Worm (Caenorhabditis elegans) whole organism, midembryonic: ENCODE results near the gene C39E9.8.

Experiments
- T22C8.4 ChIP-seq: fragments of 200-800 bp; sonication (Bioruptor generic); IDR thresholded peaks from 2 replicates; pipeline ENCODE4 v1.3.6; 2022; ENCODE audit warnings: missing genetic modification characterization, missing compliant biosample characterization
- cog-1 ChIP-seq: sonication (generic microtip); optimal IDR thresholded peaks from 2 replicates; lab custom pipeline; 2016; ENCODE audit warnings: missing genetic modification characterization, missing compliant biosample characterization
- flt-1 ChIP-seq: fragments of 200-800 bp; sonication (Bioruptor generic); IDR thresholded peaks from 2 replicates; pipeline ENCODE4 v1.3.6; 2022; ENCODE audit warnings: missing genetic modification characterization, missing compliant biosample characterization
- klf-2 ChIP-seq: fragments of 200-800 bp; sonication (Bioruptor generic); conservative IDR thresholded peaks from 2 replicates; pipeline ENCODE4 v1.3.6; 2022; ENCODE audit warnings: missing genetic modification reagents, missing genetic modification characterization, missing compliant biosample characterization
- med-1 ChIP-seq: sonication (generic microtip); optimal IDR thresholded peaks from 2 replicates; lab custom pipeline; 2017; ENCODE audit warnings: missing genetic modification characterization, mild to moderate bottlenecking, missing compliant biosample characterization, antibody characterized with exemption, missing genetic modification reagents; ENCODE audit not compliant: insufficient read depth
- ref-1 ChIP-seq: fragments of 200-800 bp; sonication (Bioruptor generic); conservative IDR thresholded peaks from 2 replicates; pipeline ENCODE4 v1.3.6; 2022; ENCODE audit warnings: missing genetic modification reagents, missing genetic modification characterization, missing compliant biosample characterization
- tab-1 ChIP-seq: fragments of 200-800 bp; sonication (Bioruptor generic); IDR thresholded peaks from 2 replicates; pipeline ENCODE4 v1.3.6; 2022; ENCODE audit warnings: missing genetic modification characterization, missing compliant biosample characterization
- ztf-23 ChIP-seq: fragments of 200-800 bp; sonication (Bioruptor generic); IDR thresholded peaks from 2 replicates; pipeline ENCODE4 v1.3.6; 2022; ENCODE audit warnings: missing genetic modification reagents, missing genetic modification characterization, missing compliant biosample characterization
- ztf-29 ChIP-seq: fragments of 200-800 bp; sonication (Bioruptor generic); IDR thresholded peaks from 2 replicates; pipeline ENCODE4 v1.3.6; 2022; ENCODE audit warnings: missing genetic modification reagents, missing genetic modification characterization, missing compliant biosample characterization

Gene C39E9.8

DNA sequence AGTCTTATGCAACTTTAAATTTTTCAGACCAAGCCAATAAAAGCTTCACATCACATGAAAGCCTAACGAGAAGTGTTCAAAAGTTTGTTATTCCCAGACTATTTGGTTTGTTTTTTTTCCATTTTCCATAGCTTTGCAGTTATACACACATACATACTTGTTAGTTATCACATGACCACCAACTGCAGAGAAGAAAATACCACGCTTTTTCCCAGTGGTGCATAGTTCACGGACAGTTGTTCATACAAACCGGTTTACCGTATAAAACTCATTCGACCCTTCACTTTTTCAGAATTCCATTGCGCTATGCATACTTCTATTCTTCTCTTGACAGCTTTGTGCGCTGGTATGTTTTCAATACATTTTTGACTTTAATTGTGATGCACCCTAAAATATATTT, 15.5 kb upstream of the C39E9.8 start, which contains the start of gene scl-5:
scl-5 (plus strand) TSS at position 301 of the 400 bp plus-strand sequence.
- no peak for TF ChIP-seq flt-1 (GFP tag; lab: Robert Waterston, UW)
- TF ChIP-seq ref-1 (GFP tag; lab: Robert Waterston, UW), result no peak
- no peak for TF ChIP-seq tab-1 (GFP tag; lab: Robert Waterston, UW)

DNA sequence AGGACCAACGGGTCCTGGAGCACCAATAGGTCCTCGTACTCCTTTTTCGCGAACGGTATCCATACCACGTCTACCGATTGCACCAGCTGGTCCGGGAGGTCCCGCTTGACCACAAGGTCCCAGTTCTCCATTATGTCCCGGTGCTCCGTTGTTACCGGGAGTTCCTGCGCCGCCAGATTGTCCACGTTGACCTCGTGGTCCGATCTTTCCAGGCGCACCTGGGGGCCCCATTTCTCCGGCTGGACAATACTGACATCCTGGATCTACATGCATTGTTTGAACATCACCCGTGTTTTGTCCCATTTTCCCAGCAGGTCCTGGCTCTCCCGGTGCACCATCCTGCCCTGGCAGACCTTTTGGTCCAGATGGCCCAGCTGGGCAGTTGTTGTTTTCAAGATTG, 13.2 kb upstream of the C39E9.8 start:
- TF ChIP-seq ref-1 (GFP tag; lab: Robert Waterston, UW) (no peak), ztf-29 (GFP tag; lab: Robert Waterston, UW) (no peak), T22C8.4 (no peak), klf-2 (GFP tag; lab: Robert Waterston, UW) (no peak), tab-1 (GFP tag; lab: Robert Waterston, UW) (no peak), med-1 (no peak), cog-1 (tag; lab: Kevin White, UChicago) (no peak), ztf-23 (no peak), flt-1 (GFP tag; lab: Robert Waterston, UW) (no peak)

DNA sequence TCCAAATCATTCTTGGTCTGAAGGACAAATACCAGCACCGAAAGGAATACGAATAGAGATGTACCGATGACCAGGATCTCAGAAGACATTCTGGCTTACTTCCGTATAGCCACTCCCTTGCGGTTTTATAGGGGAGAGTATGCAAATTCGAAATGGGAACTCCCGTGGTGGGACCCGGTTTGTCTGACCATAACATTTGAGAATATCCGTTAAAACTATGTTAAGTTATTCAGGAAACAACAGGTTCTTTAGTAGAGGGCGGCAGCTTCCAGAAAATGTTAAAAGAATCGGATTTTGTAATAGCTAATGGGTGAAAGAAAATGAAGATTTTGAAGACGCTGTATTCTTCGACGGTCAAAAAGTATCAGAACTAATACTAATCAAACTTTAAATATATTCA, 12.0 kb upstream of the C39E9.8 start, which contains the start of gene col-131:
col-131 (minus strand) TSS at position 101 of the 400 bp plus-strand sequence.
- no peak for TF ChIP-seq med-1
- TF ChIP-seq flt-1 (GFP tag; lab: Robert Waterston, UW), result no peak
- no peak for TF ChIP-seq ztf-23
- no peak for TF ChIP-seq ztf-29 (GFP tag; lab: Robert Waterston, UW)
- TF ChIP-seq ref-1 (GFP tag; lab: Robert Waterston, UW), result no peak
- TF ChIP-seq tab-1 (GFP tag; lab: Robert Waterston, UW), result no peak
- TF ChIP-seq T22C8.4, result no peak
- no peak for TF ChIP-seq cog-1 (tag; lab: Kevin White, UChicago)
- TF ChIP-seq klf-2 (GFP tag; lab: Robert Waterston, UW), result no peak

DNA sequence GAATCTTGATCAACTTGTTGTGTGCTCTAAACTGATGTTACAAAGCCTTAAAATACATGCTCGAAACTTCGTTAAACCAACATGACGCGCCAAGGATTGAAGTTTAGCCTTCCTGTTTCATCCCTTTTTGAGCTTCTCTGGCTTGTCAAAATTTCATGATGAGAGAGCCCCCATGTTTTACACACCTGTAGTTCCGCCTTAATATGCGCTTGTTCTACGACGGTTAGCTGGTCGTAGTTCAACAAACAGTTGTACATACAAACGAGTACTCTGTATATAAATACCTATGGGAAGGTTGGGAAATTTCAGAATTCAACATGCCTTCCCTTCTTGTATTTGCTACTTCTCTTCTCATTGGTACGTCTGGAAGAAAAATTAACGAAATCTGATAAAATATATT, 10.8 kb upstream of the C39E9.8 start, which contains the start of gene scl-6:
scl-6 (plus strand) TSS at position 301 of the 400 bp plus-strand sequence.
- TF ChIP-seq flt-1 (GFP tag; lab: Robert Waterston, UW), result no peak

DNA sequence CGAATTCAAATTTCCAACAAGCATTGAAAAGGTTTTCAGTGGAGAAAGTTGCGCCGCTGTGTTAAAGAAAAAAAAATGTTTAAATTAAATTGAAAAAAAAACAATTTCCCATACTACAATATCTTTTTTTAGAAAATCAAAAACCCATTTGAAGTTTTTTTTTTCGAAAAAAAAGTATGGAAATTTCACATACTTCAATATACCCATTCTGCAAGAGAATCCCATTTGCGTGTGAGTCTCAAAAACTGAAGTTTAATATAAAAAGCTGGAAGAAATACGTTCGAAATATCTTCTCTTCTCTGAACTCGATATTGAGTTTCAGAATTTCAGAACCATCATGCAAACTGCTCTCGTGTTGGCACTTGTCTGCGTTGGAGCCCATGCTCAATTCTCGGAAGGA, 9.1 kb upstream of the C39E9.8 start, which contains the start of gene scl-7:
scl-7 (plus strand) TSS at position 301 of the 400 bp plus-strand sequence.
- TF ChIP-seq T22C8.4 (no peak), ztf-29 (GFP tag; lab: Robert Waterston, UW) (no peak), klf-2 (GFP tag; lab: Robert Waterston, UW) (no peak), med-1 (no peak), cog-1 (tag; lab: Kevin White, UChicago) (no peak), ref-1 (GFP tag; lab: Robert Waterston, UW) (no peak), ztf-23 (no peak), flt-1 (GFP tag; lab: Robert Waterston, UW) (no peak), tab-1 (GFP tag; lab: Robert Waterston, UW) (no peak)

DNA sequence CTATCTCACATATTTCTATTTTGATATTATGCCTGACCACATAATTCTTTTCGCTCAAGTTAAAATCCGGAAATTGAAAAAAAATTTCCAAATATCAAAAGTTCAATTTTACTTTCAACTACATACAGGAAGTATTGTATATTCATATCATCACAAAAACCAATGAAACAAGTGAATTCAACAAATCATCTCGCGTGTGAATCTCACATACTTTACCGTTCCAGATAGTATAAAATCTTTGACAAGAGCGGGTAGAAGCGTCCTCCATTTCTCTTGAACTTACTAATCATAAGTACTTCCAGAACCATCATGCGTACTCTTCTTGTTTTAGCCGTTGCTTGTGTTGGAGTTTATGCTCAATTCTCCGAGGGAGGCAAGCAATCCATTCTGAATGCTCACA, 7.8 kb upstream of the C39E9.8 start, which contains the start of gene scl-8:
scl-8 (plus strand) TSS at position 301 of the 400 bp plus-strand sequence.
- TF ChIP-seq ztf-29 (GFP tag; lab: Robert Waterston, UW), result no peak
- no peak for TF ChIP-seq tab-1 (GFP tag; lab: Robert Waterston, UW)
- TF ChIP-seq med-1, result no peak
- TF ChIP-seq flt-1 (GFP tag; lab: Robert Waterston, UW), result no peak
- TF ChIP-seq klf-2 (GFP tag; lab: Robert Waterston, UW), result no peak
- TF ChIP-seq ztf-23, result no peak
- TF ChIP-seq T22C8.4, result no peak

DNA sequence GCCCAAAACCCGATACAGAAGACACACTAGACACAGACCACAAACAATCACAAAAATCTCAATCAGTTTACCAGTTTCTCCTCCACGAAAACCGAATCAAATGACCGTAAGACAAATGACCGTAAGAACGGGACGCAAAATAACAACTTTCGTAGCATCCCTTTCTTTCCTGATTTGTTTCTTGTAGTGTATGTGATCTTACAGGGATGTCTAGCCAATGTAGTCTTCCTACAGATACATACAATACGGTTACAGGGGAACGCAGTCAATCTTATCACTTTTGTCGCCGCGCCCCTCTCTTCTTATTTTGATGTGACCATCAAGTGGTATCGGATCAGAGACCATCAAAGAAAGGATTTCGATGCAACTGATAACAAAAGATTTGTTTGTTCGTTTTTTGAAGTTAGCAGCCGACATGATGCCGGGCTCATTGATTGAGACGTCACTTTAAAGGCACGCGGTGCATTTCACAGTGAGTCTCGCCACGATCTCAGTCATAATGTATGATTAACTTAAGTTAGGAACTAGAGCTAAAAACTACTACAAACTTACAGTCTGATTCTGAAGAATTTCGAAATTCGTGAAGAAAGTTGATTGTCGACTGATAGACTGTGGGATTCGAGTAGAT, 3.5 kb upstream of the C39E9.8 start:
- TF ChIP-seq med-1 (no peak), T22C8.4 (no peak), tab-1 (GFP tag; lab: Robert Waterston, UW) (no peak), ztf-29 (GFP tag; lab: Robert Waterston, UW) (no peak), flt-1 (GFP tag; lab: Robert Waterston, UW) (no peak), ztf-23 (no peak), klf-2 (GFP tag; lab: Robert Waterston, UW) (no peak), ref-1 (GFP tag; lab: Robert Waterston, UW) (no peak), cog-1 (tag; lab: Kevin White, UChicago) (no peak)

DNA sequence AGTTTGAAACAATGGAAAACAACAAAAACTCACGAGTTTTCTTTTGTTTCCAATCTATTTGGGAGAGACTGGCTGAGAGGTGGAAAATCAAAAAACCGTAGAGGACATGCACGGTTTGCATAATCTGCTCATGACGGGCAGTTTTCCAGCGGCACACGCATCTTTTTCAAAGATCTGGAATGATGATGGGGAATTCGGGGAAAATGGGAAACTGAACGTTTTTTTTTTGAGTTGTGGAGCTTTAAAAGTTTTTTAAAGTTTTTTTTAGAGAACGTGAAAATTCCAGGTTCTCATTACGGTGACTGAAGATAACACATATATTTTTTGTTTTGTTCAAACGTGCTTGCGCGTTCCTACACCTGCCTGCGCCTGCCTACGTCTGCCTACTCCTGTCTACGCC, 2.6 kb upstream of the C39E9.8 start, which contains the start of gene C39E9.7:
C39E9.7 (minus strand) TSS at position 101 of the 400 bp plus-strand sequence.
- TF ChIP-seq flt-1 (GFP tag; lab: Robert Waterston, UW) (no peak), tab-1 (GFP tag; lab: Robert Waterston, UW) (no peak), ztf-29 (GFP tag; lab: Robert Waterston, UW) (no peak), med-1 (no peak), ztf-23 (no peak), T22C8.4 (no peak), cog-1 (tag; lab: Kevin White, UChicago) (no peak), ref-1 (GFP tag; lab: Robert Waterston, UW) (no peak), klf-2 (GFP tag; lab: Robert Waterston, UW) (no peak)

DNA sequence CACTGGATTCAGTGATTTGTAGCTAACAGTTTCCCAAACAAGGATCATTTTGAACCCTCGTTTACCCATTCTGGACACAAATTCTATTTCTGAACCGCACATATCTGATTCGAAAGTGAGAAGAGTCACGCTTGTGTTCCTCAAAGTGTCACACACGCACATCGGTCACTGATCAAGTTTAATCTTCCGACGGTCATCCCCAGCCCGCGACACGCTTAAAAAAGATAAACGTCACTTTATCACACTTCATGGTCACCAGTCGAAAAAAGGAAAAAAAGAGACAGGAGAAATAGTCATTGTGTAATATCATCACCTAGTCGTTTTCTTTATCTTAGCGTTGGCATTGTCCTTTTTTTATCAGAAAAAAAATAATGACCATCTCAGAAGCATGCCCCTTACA, 1.6 kb upstream of the C39E9.8 start:
- TF ChIP-seq flt-1 (GFP tag; lab: Robert Waterston, UW), result no peak
- TF ChIP-seq cog-1 (tag; lab: Kevin White, UChicago), result no peak
- no peak for TF ChIP-seq tab-1 (GFP tag; lab: Robert Waterston, UW)
- TF ChIP-seq med-1, result no peak
- no peak for TF ChIP-seq klf-2 (GFP tag; lab: Robert Waterston, UW)
- TF ChIP-seq ztf-29 (GFP tag; lab: Robert Waterston, UW), result no peak
- no peak for TF ChIP-seq ztf-23
- no peak for TF ChIP-seq ref-1 (GFP tag; lab: Robert Waterston, UW)
- TF ChIP-seq T22C8.4, result no peak

DNA sequence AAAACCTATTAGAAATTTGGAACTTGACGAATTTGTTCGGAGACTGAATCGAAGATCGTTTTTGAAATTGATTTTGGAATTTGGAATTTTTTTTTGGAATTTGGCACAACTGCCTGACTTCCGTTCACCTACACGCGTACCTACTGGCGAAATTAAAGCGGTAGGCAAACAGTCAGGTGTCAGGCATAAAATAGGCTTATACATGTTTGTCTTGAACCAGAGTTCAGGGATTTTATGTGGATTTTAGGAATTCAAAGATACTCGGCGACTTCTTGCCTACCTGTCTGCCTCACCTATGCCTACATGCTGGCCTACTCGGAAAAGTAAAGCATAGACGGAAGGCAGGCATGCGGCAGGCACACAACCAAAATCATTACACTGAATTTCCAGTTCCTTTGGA, 904 bp upstream of the C39E9.8 start:
- TF ChIP-seq cog-1 (tag; lab: Kevin White, UChicago), result no peak
- no peak for TF ChIP-seq ztf-23
- TF ChIP-seq ztf-29 (GFP tag; lab: Robert Waterston, UW), result no peak
- TF ChIP-seq flt-1 (GFP tag; lab: Robert Waterston, UW), result no peak
- TF ChIP-seq tab-1 (GFP tag; lab: Robert Waterston, UW), result no peak
- TF ChIP-seq ref-1 (GFP tag; lab: Robert Waterston, UW), result no peak
- no peak for TF ChIP-seq T22C8.4
- no peak for TF ChIP-seq med-1
- TF ChIP-seq klf-2 (GFP tag; lab: Robert Waterston, UW), result no peak
